Worm (Caenorhabditis elegans): ENCODE data around the gene Y46G5A.34.
A peak's percentile ranks its signal among the peaks of the same experiment; 100 is the strongest.
"Not testable (repeated sequence)": the region's sequence is repeated elsewhere in the genome, so short reads cannot be mapped to it uniquely, and the experiment has no call there.

The Y46G5A.34 gene

ce11 chrII:12738284-12739201, 37.9 kb upstream of the Y46G5A.34 start, which contains the start of gene pisy-1:
TSS of gene pisy-1 (minus strand) at chrII:12738334.
- TF ChIP-seq pha-4 (tag; optimal IDR thresholded peaks at IDR 0.05) (peak; percentile 76), nhr-25 (tag; optimal IDR thresholded peaks at IDR 0.05) (peak; percentile 4), hmg-11 (tag; optimal IDR thresholded peaks at IDR 0.05) (peak; percentile 55), fkh-2 (tag; optimal IDR thresholded peaks at IDR 0.05) (no peak), egl-5 (tag; optimal IDR thresholded peaks at IDR 0.05) (peak; percentile 46), lin-15B (tag; optimal IDR thresholded peaks at IDR 0.05) (peak; percentile 77), snpc-4 (tag; optimal IDR thresholded peaks at IDR 0.05) (peak; percentile 48), lin-39 (tag; optimal IDR thresholded peaks at IDR 0.05) (peak; percentile 49), lsy-12 (tag; optimal IDR thresholded peaks at IDR 0.05) (no peak), elt-2 (tag; optimal IDR thresholded peaks at IDR 0.05) (peak; percentile 4)

ce11 chrII:12739306-12739705, 37.2 kb upstream of the Y46G5A.34 start:
- TF ChIP-seq fkh-2 (tag; optimal IDR thresholded peaks at IDR 0.05): no peak
- no peak for TF ChIP-seq lin-39 (tag; optimal IDR thresholded peaks at IDR 0.05)
- TF ChIP-seq nhr-28 (tag; optimal IDR thresholded peaks at IDR 0.05): no peak
- TF ChIP-seq ceh-82 (tag; optimal IDR thresholded peaks at IDR 0.05): no peak
- no peak for TF ChIP-seq ztf-11 (tag; optimal IDR thresholded peaks at IDR 0.05)
- TF ChIP-seq nhr-25 (tag; optimal IDR thresholded peaks at IDR 0.05): no peak
- no peak for TF ChIP-seq elt-3 (tag; optimal IDR thresholded peaks at IDR 0.05)
- TF ChIP-seq nhr-237 (tag; optimal IDR thresholded peaks at IDR 0.05): no peak
- no peak for TF ChIP-seq jun-1 (tag; optimal IDR thresholded peaks at IDR 0.05)

ce11 chrII:12753725-12754124, 22.8 kb upstream of the Y46G5A.34 start, which contains the start of gene Y46G5A.39:
TSS of gene Y46G5A.39 (minus strand) at chrII:12753825.
- TF ChIP-seq R02D3.7 (tag; optimal IDR thresholded peaks at IDR 0.05); nhr-43 (tag; optimal IDR thresholded peaks at IDR 0.05; ENCODE audit: poor library complexity, severe bottlenecking); unc-62 (GFP tag; optimal IDR thresholded peaks at IDR 0.05): not testable (repeated sequence)

- TF ChIP-seq ztf-11 (tag; optimal IDR thresholded peaks at IDR 0.05) (no peak), mml-1 (tag; optimal IDR thresholded peaks at IDR 0.05) (no peak), nhr-28 (tag; optimal IDR thresholded peaks at IDR 0.05) (no peak), skn-1 (tag; optimal IDR thresholded peaks at IDR 0.05) (no peak), elt-3 (tag; optimal IDR thresholded peaks at IDR 0.05) (no peak), nhr-12 (tag; optimal IDR thresholded peaks at IDR 0.05) (no peak), ama-1 (optimal IDR thresholded peaks at IDR 0.05) (no peak), nhr-67 (tag; optimal IDR thresholded peaks at IDR 0.05) (no peak), R02D3.7 (tag; optimal IDR thresholded peaks at IDR 0.05) (no peak), hmg-11 (tag; optimal IDR thresholded peaks at IDR 0.05) (no peak), nhr-76 (tag; optimal IDR thresholded peaks at IDR 0.05) (no peak)
Observed at ce11 chrII:12756180-12756579, 20.3 kb upstream of the Y46G5A.34 start, which contains the start of the genes Y46G5A.7 and Y46G5A.8. TSS of gene Y46G5A.7 (minus strand) at chrII:12756332. TSS of gene Y46G5A.8 (plus strand) at chrII:12756338.

- no peak for TF ChIP-seq hmg-11 (tag; optimal IDR thresholded peaks at IDR 0.05)
- no peak for TF ChIP-seq egl-5 (tag; optimal IDR thresholded peaks at IDR 0.05)
- no peak for TF ChIP-seq nhr-25 (tag; optimal IDR thresholded peaks at IDR 0.05)
- TF ChIP-seq eor-1 (tag; optimal IDR thresholded peaks at IDR 0.05): no peak
- TF ChIP-seq ztf-11 (tag; optimal IDR thresholded peaks at IDR 0.05): no peak
- no peak for TF ChIP-seq nhr-11 (tag; optimal IDR thresholded peaks at IDR 0.05)
- no peak for TF ChIP-seq mml-1 (tag; optimal IDR thresholded peaks at IDR 0.05)
- TF ChIP-seq ceh-82 (tag; optimal IDR thresholded peaks at IDR 0.05): no peak
Observed at ce11 chrII:12760497-12760896, 16.0 kb upstream of the Y46G5A.34 start, which contains the start of gene cnp-2. TSS of gene cnp-2 (plus strand) at chrII:12760797.

- TF ChIP-seq ama-1 (optimal IDR thresholded peaks at IDR 0.05): no peak
- no peak for TF ChIP-seq nhr-11 (tag; optimal IDR thresholded peaks at IDR 0.05)
- no peak for TF ChIP-seq unc-62 (GFP tag; optimal IDR thresholded peaks at IDR 0.05)
- no peak for TF ChIP-seq nhr-25 (tag; optimal IDR thresholded peaks at IDR 0.05)
- TF ChIP-seq ZK546.5 (tag; optimal IDR thresholded peaks at IDR 0.05): no peak
- TF ChIP-seq R02D3.7 (tag; optimal IDR thresholded peaks at IDR 0.05): no peak
- TF ChIP-seq fkh-2 (tag; optimal IDR thresholded peaks at IDR 0.05): no peak
- no peak for TF ChIP-seq nhr-23 (tag; optimal IDR thresholded peaks at IDR 0.05)
- TF ChIP-seq egl-27 (tag; optimal IDR thresholded peaks at IDR 0.05): no peak
- no peak for TF ChIP-seq lin-39 (tag; optimal IDR thresholded peaks at IDR 0.05)
- no peak for TF ChIP-seq fos-1 (tag; optimal IDR thresholded peaks at IDR 0.05)
- no peak for TF ChIP-seq nhr-28 (tag; optimal IDR thresholded peaks at IDR 0.05)
- TF ChIP-seq ceh-16 (tag; optimal IDR thresholded peaks at IDR 0.05): no peak
- no peak for TF ChIP-seq mml-1 (tag; optimal IDR thresholded peaks at IDR 0.05)
- TF ChIP-seq snpc-4 (tag; optimal IDR thresholded peaks at IDR 0.05): no peak
- TF ChIP-seq egl-5 (tag; optimal IDR thresholded peaks at IDR 0.05): no peak
Observed at ce11 chrII:12764476-12764875, 12.0 kb upstream of the Y46G5A.34 start.

All from whole organism, L3 larva.